Worm (Caenorhabditis elegans): ENCODE data around the gene Y94H6A.5.
A peak's percentile ranks its signal among the peaks of the same experiment; 100 is the strongest.

Y94H6A.5 gene

ce11 chrIV:2708329-2708965, 4.7 kb upstream of the Y94H6A.5 start (continued):
- TF ChIP-seq rbr-2 (tag; optimal IDR thresholded peaks at IDR 0.05) (peak; percentile 77), nhr-41 (GFP tag; IDR thresholded peaks at IDR 0.05) (no peak), skn-1 (tag; optimal IDR thresholded peaks at IDR 0.05) (no peak), set-16 (GFP tag; IDR thresholded peaks at IDR 0.05) (peak; percentile 93), mxl-3 (GFP tag; optimal IDR thresholded peaks at IDR 0.05) (peak; percentile 86), ceh-32 (tag; optimal IDR thresholded peaks at IDR 0.05; ENCODE audit: poor library complexity) (no peak), hmg-1.1 (GFP tag; IDR thresholded peaks at IDR 0.05) (peak; percentile 96), unc-62 (GFP tag; optimal IDR thresholded peaks at IDR 0.05 in 1 of 2) (peak in 1 of 2 experiments; percentile 64), unc-62 (tag; optimal IDR thresholded peaks at IDR 0.05) (no peak), nhr-48 (tag; optimal IDR thresholded peaks at IDR 0.05) (peak; percentile 51), spr-3 (GFP tag; optimal IDR thresholded peaks at IDR 0.05) (no peak), egl-27 (tag; optimal IDR thresholded peaks at IDR 0.05) (no peak), daf-8 (GFP tag; IDR thresholded peaks at IDR 0.05) (no peak), mes-2 (tag; optimal IDR thresholded peaks at IDR 0.05; ENCODE audit: poor library complexity, severe bottlenecking) (peak; percentile 79), ceh-44 (GFP tag; IDR thresholded peaks at IDR 0.05) (0 out of 2 replicates have a peak, but pooled peaks have one; percentile 44), ZK337.2 (GFP tag; IDR thresholded peaks at IDR 0.05) (peak; percentile 52; the same call in 1 of the 2 replicates), unc-130 (GFP tag; optimal IDR thresholded peaks at IDR 0.05) (peak; percentile 50), dve-1 (tag; optimal IDR thresholded peaks at IDR 0.05; ENCODE audit: insufficient read depth) (peak; percentile 87), hlh-11 (tag; optimal IDR thresholded peaks at IDR 0.05) (peak; percentile 99), spr-1 (tag; optimal IDR thresholded peaks at IDR 0.05) (peak; percentile 83), zfp-3 (GFP tag; conservative IDR thresholded peaks at IDR 0.05) (no peak), F49E8.2 (tag; optimal IDR thresholded peaks at IDR 0.05; ENCODE audit: borderline replicate concordance) (no peak), cey-2 (tag; optimal IDR thresholded peaks at IDR 0.05; ENCODE audit: borderline replicate concordance, insufficient read depth) (no peak), lin-38 (GFP tag; IDR thresholded peaks at IDR 0.05) (peak; percentile 69), egl-43 (GFP tag; IDR thresholded peaks at IDR 0.05) (peak; percentile 78), Y48G9A.11 (GFP tag; IDR thresholded peaks at IDR 0.05) (peak; percentile 53; the same call in 1 of the 2 replicates), lim-7 (GFP tag; IDR thresholded peaks at IDR 0.05) (0 out of 2 replicates have a peak, but pooled peaks have one; percentile 41), tra-1 (GFP tag; IDR thresholded peaks at IDR 0.05) (peak; percentile 56; the same call in 1 of the 2 replicates), pqm-1 (tag; optimal IDR thresholded peaks at IDR 0.05) (no peak), tag-97 (GFP tag; IDR thresholded peaks at IDR 0.05) (no peak), lir-3 (tag; optimal IDR thresholded peaks at IDR 0.05) (no peak), attf-4 (tag; optimal IDR thresholded peaks at IDR 0.05) (no peak), ctbp-1 (GFP tag; IDR thresholded peaks at IDR 0.05) (peak; percentile 68), mdl-1 (tag; optimal IDR thresholded peaks at IDR 0.05) (peak; percentile 86 to 95), dmd-8 (GFP tag; IDR thresholded peaks at IDR 0.05) (no peak), daf-16 (GFP tag; optimal IDR thresholded peaks at IDR 0.05) (peak; percentile 17 to 43), daf-16 (tag; optimal IDR thresholded peaks at IDR 0.05) (peak; percentile 86), F44E2.7 (GFP tag; IDR thresholded peaks at IDR 0.05) (no peak), ces-1 (GFP tag; optimal IDR thresholded peaks at IDR 0.05) (no peak), gei-8 (GFP tag; optimal IDR thresholded peaks at IDR 0.05) (no peak), nhr-76 (tag; optimal IDR thresholded peaks at IDR 0.05) (no peak), vab-7 (GFP tag; IDR thresholded peaks at IDR 0.05) (peak; percentile 40; the same call in 1 of the 2 replicates), nhr-10 (tag; optimal IDR thresholded peaks at IDR 0.05) (no peak), fkh-10 (GFP tag; optimal IDR thresholded peaks at IDR 0.05) (peak; percentile 51), dpl-1 (GFP tag; optimal IDR thresholded peaks at IDR 0.05) (peak; percentile 59), nhr-11 (tag; optimal IDR thresholded peaks at IDR 0.05) (peak; percentile 40), pha-4 (GFP tag; IDR thresholded peaks at IDR 0.05) (peak; percentile 46), pha-4 (tag; optimal IDR thresholded peaks at IDR 0.05) (no peak), lin-13 (GFP tag; optimal IDR thresholded peaks at IDR 0.05) (peak; percentile 82), nhr-237 (tag; optimal IDR thresholded peaks at IDR 0.05) (no peak)

Data from whole organism, L4 larva.